Worm (Caenorhabditis elegans) whole organism, young adult: Measurements from ENCODE around the gene R10E8.5.
"Not testable (repeated sequence)": the region's sequence is repeated elsewhere in the genome, so short reads cannot be mapped to it uniquely, and the experiment has no call there.

Experiments
- B0019.2 ChIP-seq: fragments of 200-800 bp; sonication (Bioruptor generic); conservative IDR thresholded peaks from 2 replicates; pipeline ENCODE4 v1.3.6; 2022; ENCODE audit warnings: missing genetic modification reagents, missing genetic modification characterization, missing compliant biosample characterization
- C06A6.2 ChIP-seq: fragments of 200-800 bp; sonication (Bioruptor generic); conservative IDR thresholded peaks from 2 replicates; pipeline ENCODE4 v1.3.6; 2022; ENCODE audit warnings: missing genetic modification characterization, missing compliant biosample characterization
- T07F8.4 ChIP-seq: sonication (generic microtip); optimal IDR thresholded peaks from 2 replicates; lab custom pipeline; 2016; ENCODE audit warnings: mild to moderate bottlenecking, missing genetic modification characterization, moderate library complexity, missing compliant biosample characterization
- Y67H2A.10 ChIP-seq: fragments of 200-800 bp; sonication (Bioruptor generic); conservative IDR thresholded peaks from 2 replicates; pipeline ENCODE4 v1.3.6; 2022; ENCODE audit warnings: missing genetic modification reagents, missing genetic modification characterization, missing compliant biosample characterization
- ZK185.1 ChIP-seq: sonication (generic microtip); optimal IDR thresholded peaks from 2 replicates; lab custom pipeline; 2016; ENCODE audit warnings: mild to moderate bottlenecking, missing genetic modification characterization, missing compliant biosample characterization; ENCODE audit not compliant: poor library complexity, severe bottlenecking
- athp-1 ChIP-seq: sonication (generic microtip); optimal IDR thresholded peaks from 2 replicates; lab custom pipeline; 2017; ENCODE audit warnings: mild to moderate bottlenecking, missing genetic modification characterization, missing compliant biosample characterization
- attf-3 ChIP-seq: fragments of 200-800 bp; sonication (Bioruptor generic); conservative IDR thresholded peaks from 2 replicates; pipeline ENCODE4 v1.3.6; 2022; ENCODE audit warnings: missing genetic modification reagents, missing genetic modification characterization, missing compliant biosample characterization
- attf-5 ChIP-seq: fragments of 200-800 bp; sonication (Bioruptor generic); optimal IDR thresholded peaks from 2 replicates; lab custom pipeline; 2018; ENCODE audit warnings: mild to moderate bottlenecking, missing genetic modification characterization, missing compliant biosample characterization
- attf-6 ChIP-seq: fragments of 200-800 bp; sonication (Bioruptor generic); IDR thresholded peaks from 2 replicates; pipeline ENCODE4 v1.3.6; 2022; ENCODE audit warnings: missing genetic modification reagents, missing genetic modification characterization, missing compliant biosample characterization
- bed-1 ChIP-seq: fragments of 200-800 bp; sonication (Bioruptor generic); IDR thresholded peaks from 2 replicates; pipeline ENCODE4 v1.3.6; 2022; ENCODE audit warnings: missing genetic modification reagents, missing genetic modification characterization, missing compliant biosample characterization
- bed-2 ChIP-seq: fragments of 200-800 bp; sonication (Bioruptor generic); IDR thresholded peaks from 2 replicates; pipeline ENCODE4 v1.3.6; 2022; ENCODE audit warnings: missing genetic modification reagents, missing genetic modification characterization, missing compliant biosample characterization
- ceh-79 ChIP-seq: sonication (generic microtip); optimal IDR thresholded peaks from 2 replicates; lab custom pipeline; 2017; ENCODE audit warnings: mild to moderate bottlenecking, missing genetic modification characterization, missing compliant biosample characterization
- ceh-91 ChIP-seq: fragments of 200-800 bp; sonication (Bioruptor generic); IDR thresholded peaks from 2 replicates; pipeline ENCODE4 v1.3.6; 2022; ENCODE audit warnings: missing genetic modification reagents, missing genetic modification characterization, missing compliant biosample characterization
- chd-7 ChIP-seq: sonication (generic microtip); optimal IDR thresholded peaks from 2 replicates; lab custom pipeline; 2016; ENCODE audit warnings: mild to moderate bottlenecking, missing genetic modification characterization, moderate library complexity, missing compliant biosample characterization
- die-1 ChIP-seq: sonication (generic microtip); optimal IDR thresholded peaks from 2 replicates; lab custom pipeline; 2016; ENCODE audit warnings: missing genotype, mild to moderate bottlenecking, missing genetic modification characterization, missing compliant biosample characterization
- egl-18 ChIP-seq: fragments of 200-800 bp; sonication (Bioruptor generic); IDR thresholded peaks from 2 replicates; pipeline ENCODE4 v1.3.6; 2022; ENCODE audit warnings: missing genetic modification reagents, missing genetic modification characterization, missing compliant biosample characterization
- egrh-3 ChIP-seq: fragments of 200-800 bp; sonication (Bioruptor generic); IDR thresholded peaks from 2 replicates; pipeline ENCODE4 v1.3.6; 2022; ENCODE audit warnings: missing genetic modification reagents, missing genetic modification characterization, missing compliant biosample characterization
- him-1 ChIP-seq: sonication (generic microtip); optimal IDR thresholded peaks from 2 replicates; lab custom pipeline; 2016; ENCODE audit warnings: missing genotype, missing genetic modification reagents, missing genetic modification characterization, missing compliant biosample characterization
- hlh-12 ChIP-seq: sonication (generic microtip); optimal IDR thresholded peaks from 2 replicates; lab custom pipeline; 2016; ENCODE audit warnings: missing genetic modification characterization, missing compliant biosample characterization
- let-607 ChIP-seq, 2 experiments: fragments of 200-800 bp in 1 of 2; sonication (Bioruptor generic) in 1 of 2; sonication (generic microtip) in 1 of 2; optimal IDR thresholded peaks; 2 replicates each; lab custom pipeline; 2016 to 2018; ENCODE audit warnings: mild to moderate bottlenecking in 2 of 2, missing compliant biosample characterization in 2 of 2, missing genetic modification characterization in 2 of 2, moderate library complexity in 2 of 2, missing genotype in 1 of 2
- lin-26 ChIP-seq: fragments of 200-800 bp; sonication (Bioruptor generic); IDR thresholded peaks from 2 replicates; pipeline ENCODE4 v1.3.6; 2022; ENCODE audit warnings: missing genetic modification reagents, missing genetic modification characterization, missing compliant biosample characterization
- lin-40 ChIP-seq: sonication (generic microtip); optimal IDR thresholded peaks from 2 replicates; lab custom pipeline; 2016; ENCODE audit warnings: missing genetic modification characterization, mild to moderate bottlenecking, missing compliant biosample characterization, missing genotype, missing genetic modification reagents
- lsl-1 ChIP-seq: fragments of 200-800 bp; sonication (Bioruptor generic); optimal IDR thresholded peaks from 2 replicates; lab custom pipeline; 2018; ENCODE audit warnings: mild to moderate bottlenecking, missing genetic modification characterization, moderate library complexity, missing compliant biosample characterization
- nhr-120 ChIP-seq: fragments of 200-800 bp; sonication (Bioruptor generic); IDR thresholded peaks from 2 replicates; pipeline ENCODE4 v1.3.6; 2022; ENCODE audit warnings: missing genetic modification characterization, missing compliant biosample characterization
- nhr-179 ChIP-seq: sonication (generic microtip); optimal IDR thresholded peaks from 2 replicates; lab custom pipeline; 2016; ENCODE audit warnings: mild to moderate bottlenecking, missing genetic modification characterization, missing compliant biosample characterization
- snpc-4 ChIP-seq, 5 experiments: fragments of 150-350 bp in 1 of 5; sonication (generic microtip) in 4 of 5; optimal IDR thresholded peaks; 2 replicates each; lab custom pipeline; 2014 to 2018; ENCODE audit warnings: missing genetic modification characterization in 5 of 5, missing biosample characterization in 3 of 5, antibody characterized with exemption in 2 of 5, mild to moderate bottlenecking in 2 of 5, missing compliant biosample characterization in 2 of 5, missing genotype in 2 of 5, moderate library complexity in 2 of 5, missing genetic modification reagents in 1 of 5
- sptf-2 ChIP-seq: fragments of 200-800 bp; sonication (Bioruptor generic); optimal IDR thresholded peaks from 2 replicates; lab custom pipeline; 2018; ENCODE audit warnings: mild to moderate bottlenecking, missing genetic modification characterization, missing compliant biosample characterization
- tbp1 ChIP-seq: fragments of 200-800 bp; sonication (Bioruptor generic); optimal IDR thresholded peaks from 2 replicates; lab custom pipeline; 2018; ENCODE audit warnings: mild to moderate bottlenecking, missing genetic modification characterization, missing compliant biosample characterization
- zim-3 ChIP-seq: sonication (generic microtip); optimal IDR thresholded peaks from 2 replicates; lab custom pipeline; 2017; ENCODE audit warnings: mild to moderate bottlenecking, missing genetic modification characterization, moderate library complexity, missing compliant biosample characterization

R10E8.5 gene

ce11 chrV:18292295-18292694, 37.7 kb downstream of the R10E8.5 start, which contains the start of gene Y51A2A.12:
Gene Y51A2A.12 (plus strand): TSS chrV:18292595.
- TF ChIP-seq lin-40 (tag; lab: Kevin White, UChicago) = no peak
- TF ChIP-seq B0019.2 (GFP tag; lab: Robert Waterston, UW) = no peak
- TF ChIP-seq egl-18 (GFP tag; lab: Robert Waterston, UW) = no peak
- no peak for TF ChIP-seq ZK185.1 (tag; lab: Kevin White, UChicago)
- TF ChIP-seq attf-6 (GFP tag; lab: Robert Waterston, UW) = no peak
- no peak for TF ChIP-seq C06A6.2 (GFP tag; lab: Robert Waterston, UW)
- TF ChIP-seq nhr-120 (GFP tag; lab: Robert Waterston, UW) = no peak
- no peak for TF ChIP-seq Y67H2A.10
- TF ChIP-seq die-1 (tag; lab: Kevin White, UChicago) = no peak
- TF ChIP-seq hlh-12 (tag; lab: Kevin White, UChicago) = no peak
- no peak for TF ChIP-seq bed-1 (GFP tag; lab: Robert Waterston, UW)
- TF ChIP-seq, all 124 proteins: peak for 0

- TF ChIP-seq him-1 (no peak), athp-1 (tag; lab: Kevin White, UChicago) (no peak)
- TF ChIP-seq, all 124 proteins: peak for 0
Measured at ce11 chrV:18298506-18298905, 43.9 kb downstream of the R10E8.5 start, which contains the start of gene Y51A2A.5. Gene Y51A2A.5 (plus strand): TSS chrV:18298806.

- TF ChIP-seq ceh-91 (no peak), attf-3 (GFP tag; lab: Robert Waterston, UW) (no peak), egrh-3 (GFP tag; lab: Robert Waterston, UW) (no peak), chd-7 (tag; lab: Kevin White, UChicago) (no peak), hlh-12 (tag; lab: Kevin White, UChicago) (no peak), T07F8.4 (tag; lab: Kevin White, UChicago) (no peak), lin-26 (no peak), ceh-79 (tag; lab: Kevin White, UChicago) (no peak), nhr-179 (tag; lab: Kevin White, UChicago) (no peak), lsl-1 (GFP tag; lab: Kevin White, UChicago) (no peak), B0019.2 (GFP tag; lab: Robert Waterston, UW) (no peak), sptf-2 (GFP tag; lab: Kevin White, UChicago) (no peak), let-607 (tag; optimal IDR thresholded peaks at IDR 0.05; lab: Kevin White, UChicago) (no peak), zim-3 (tag; lab: Kevin White, UChicago) (no peak), bed-2 (GFP tag; lab: Robert Waterston, UW) (no peak), attf-5 (no peak), tbp1 (GFP tag; lab: Kevin White, UChicago) (no peak)
Measured at ce11 chrV:18299313-18299712, 44.7 kb downstream of the R10E8.5 start.

ce11 chrV:18302414-18302813, 47.8 kb downstream of the R10E8.5 start, which contains the start of gene Y51A2A.6:
Gene Y51A2A.6 (plus strand): TSS chrV:18302714.
- not testable (repeated sequence) for TF ChIP-seq athp-1 (tag; lab: Kevin White, UChicago); snpc-4 (GFP tag; optimal IDR thresholded peaks at IDR 0.05; lab: Kevin White, UChicago); snpc-4 (tag; optimal IDR thresholded peaks at IDR 0.05; lab: Kevin White, UChicago); lin-26
